Fruit fly (Drosophila melanogaster) whole organism, embryonic: Measurements from ENCODE around the gene Vav.

Source experiments
- BEAF-32 ChIP-seq: fragments of 200-800 bp; sonication (Bioruptor generic); optimal IDR thresholded peaks from 3 replicates; lab custom pipeline; 2017; ENCODE audit warnings: missing biosample characterization, missing genetic modification characterization, mild to moderate bottlenecking, moderate library complexity, missing genetic modification reagents
- BtbVII ChIP-seq: fragments of 200-800 bp; sonication (Bioruptor generic); optimal IDR thresholded peaks from 3 replicates; lab custom pipeline; 2017; ENCODE audit warnings: missing biosample characterization, mild to moderate bottlenecking, missing genetic modification characterization
- CG10565 ChIP-seq: fragments of 200-800 bp; sonication (Bioruptor generic); optimal IDR thresholded peaks from 3 replicates; lab custom pipeline; 2016; ENCODE audit warnings: missing biosample characterization, mild to moderate bottlenecking, missing genetic modification characterization
- CG11504 ChIP-seq: fragments of 200-800 bp; sonication (Bioruptor generic); optimal IDR thresholded peaks from 3 replicates; lab custom pipeline; 2019; ENCODE audit warnings: missing biosample characterization, mild to moderate bottlenecking, missing genetic modification characterization, moderate library complexity
- CG12219 ChIP-seq: fragments of 200-800 bp; sonication (Bioruptor generic); optimal IDR thresholded peaks from 3 replicates; lab custom pipeline; 2018; ENCODE audit warnings: missing biosample characterization, mild to moderate bottlenecking, missing genetic modification characterization
- CG12769 ChIP-seq: fragments of 200-800 bp; sonication (Bioruptor generic); optimal IDR thresholded peaks from 2 replicates; lab custom pipeline; 2019; ENCODE audit warnings: missing biosample characterization, mild to moderate bottlenecking, missing genetic modification characterization, moderate library complexity
- CG14441 ChIP-seq: fragments of 200-800 bp; sonication (Bioruptor generic); IDR thresholded peaks from 2 replicates; pipeline ENCODE4 v1.3.6; 2022; ENCODE audit warnings: missing biosample characterization, missing genetic modification characterization
- CG14965 ChIP-seq: fragments of 200-800 bp; sonication (Bioruptor generic); optimal IDR thresholded peaks from 2 replicates; lab custom pipeline; 2016; ENCODE audit warnings: missing biosample characterization, missing genetic modification characterization, borderline replicate concordance
- CG16863 ChIP-seq: fragments of 200-800 bp; sonication (Bioruptor generic); optimal IDR thresholded peaks from 3 replicates; lab custom pipeline; 2016; ENCODE audit warnings: missing biosample characterization, missing genetic modification characterization
- CG17359 ChIP-seq: fragments of 200-800 bp; sonication (Bioruptor generic); optimal IDR thresholded peaks from 3 replicates; lab custom pipeline; 2018; ENCODE audit warnings: missing biosample characterization, mild to moderate bottlenecking, missing genetic modification characterization, moderate library complexity
- CG17361 ChIP-seq: fragments of 200-800 bp; sonication (Bioruptor generic); IDR thresholded peaks from 3 replicates; pipeline ENCODE4 v1.3.6; 2022; ENCODE audit warnings: missing biosample characterization, missing genetic modification characterization
- CG18262 ChIP-seq: fragments of 200-800 bp; optimal IDR thresholded peaks from 3 replicates; lab custom pipeline; 2019; ENCODE audit warnings: missing biosample characterization, mild to moderate bottlenecking, missing genetic modification characterization, moderate library complexity
- CG18599 ChIP-seq: fragments of 200-800 bp; sonication (Bioruptor generic); optimal IDR thresholded peaks from 3 replicates; lab custom pipeline; 2017; ENCODE audit warnings: missing biosample characterization, missing genetic modification characterization, mild to moderate bottlenecking, moderate library complexity, missing genetic modification reagents
- CG31365 ChIP-seq: fragments of 200-800 bp; sonication (Bioruptor generic); optimal IDR thresholded peaks from 2 replicates; lab custom pipeline; 2018; ENCODE audit warnings: missing biosample characterization, mild to moderate bottlenecking, missing genetic modification characterization
- CG3847 ChIP-seq: fragments of 200-800 bp; sonication (Bioruptor generic); IDR thresholded peaks from 2 replicates; pipeline ENCODE4 v1.3.6; 2022; ENCODE audit warnings: missing biosample characterization, missing genetic modification characterization
- CG4820 ChIP-seq: fragments of 200-800 bp; sonication (Bioruptor generic); optimal IDR thresholded peaks from 3 replicates; lab custom pipeline; 2016; ENCODE audit warnings: missing biosample characterization, missing genetic modification characterization
- CG7271 ChIP-seq: fragments of 200-800 bp; sonication (Bioruptor generic); optimal IDR thresholded peaks from 2 replicates; lab custom pipeline; 2018; ENCODE audit warnings: missing biosample characterization, mild to moderate bottlenecking, missing genetic modification characterization, moderate library complexity
- CG7357 ChIP-seq: fragments of 200-800 bp; sonication (Bioruptor generic); IDR thresholded peaks from 3 replicates; pipeline ENCODE4 v1.3.6; 2022; ENCODE audit warnings: missing biosample characterization, missing genetic modification characterization
- CG7745 ChIP-seq: fragments of 200-800 bp; sonication (Bioruptor generic); optimal IDR thresholded peaks from 2 replicates; lab custom pipeline; 2018; ENCODE audit warnings: missing biosample characterization, mild to moderate bottlenecking, missing genetic modification characterization, moderate library complexity
- CG7839 ChIP-seq: fragments of 200-800 bp; sonication (Bioruptor generic); optimal IDR thresholded peaks from 3 replicates; lab custom pipeline; 2018; ENCODE audit warnings: missing biosample characterization, mild to moderate bottlenecking, missing genetic modification characterization, moderate library complexity
- CG9797 ChIP-seq: fragments of 200-800 bp; sonication (Bioruptor generic); optimal IDR thresholded peaks from 3 replicates; lab custom pipeline; 2018; ENCODE audit warnings: missing biosample characterization, mild to moderate bottlenecking, missing genetic modification characterization
- D19A ChIP-seq: fragments of 200-800 bp; optimal IDR thresholded peaks from 3 replicates; lab custom pipeline; 2019; ENCODE audit warnings: missing biosample characterization, mild to moderate bottlenecking, missing genetic modification characterization, moderate library complexity
- Drgx ChIP-seq: fragments of 200-800 bp; sonication (Bioruptor generic); IDR thresholded peaks from 2 replicates; pipeline ENCODE4 v1.3.6; 2022; ENCODE audit warnings: missing biosample characterization, missing genetic modification characterization
- E2f1 ChIP-seq: fragments of 200-800 bp; sonication (Bioruptor generic); IDR thresholded peaks from 2 replicates; pipeline ENCODE4 v1.3.6; 2022; ENCODE audit warnings: missing biosample characterization, missing genetic modification characterization
- Ets97D ChIP-seq: fragments of 200-800 bp; sonication (Bioruptor generic); optimal IDR thresholded peaks from 3 replicates; lab custom pipeline; 2016; ENCODE audit warnings: missing biosample characterization, missing genetic modification characterization
- Hr51 ChIP-seq, 2 experiments: fragments of 200-800 bp; sonication (Bioruptor generic); optimal IDR thresholded peaks; 2 replicates in 1 of 2; 3 replicates in 1 of 2; lab custom pipeline; 2016 to 2018; ENCODE audit warnings: missing biosample characterization in 2 of 2, missing genetic modification characterization in 2 of 2, mild to moderate bottlenecking in 1 of 2, moderate library complexity in 1 of 2
- Ravus ChIP-seq: fragments of 200-800 bp; sonication (Bioruptor generic); IDR thresholded peaks from 2 replicates; pipeline ENCODE4 v1.3.6; 2022; ENCODE audit warnings: missing biosample characterization, missing genetic modification characterization
- bcd ChIP-seq: fragments of 200-800 bp; sonication (Bioruptor generic); optimal IDR thresholded peaks from 2 replicates; lab custom pipeline; 2017; ENCODE audit warnings: missing biosample characterization, mild to moderate bottlenecking, missing genetic modification characterization
- btn ChIP-seq: fragments of 200-800 bp; sonication (Bioruptor generic); optimal IDR thresholded peaks from 2 replicates; lab custom pipeline; 2016; ENCODE audit warnings: missing biosample characterization, missing genetic modification characterization
- cg ChIP-seq: fragments of 200-800 bp; sonication (Bioruptor generic); optimal IDR thresholded peaks from 3 replicates; lab custom pipeline; 2019; ENCODE audit warnings: missing biosample characterization, mild to moderate bottlenecking, missing genetic modification characterization, moderate library complexity
- chinmo ChIP-seq: fragments of 200-800 bp; sonication (Bioruptor generic); IDR thresholded peaks from 4 replicates; pipeline ENCODE4 v1.3.6; 2022; ENCODE audit warnings: missing biosample characterization, missing genetic modification characterization; ENCODE audit not compliant: partially characterized antibody
- ci ChIP-seq: fragments of 200-800 bp; sonication (Bioruptor generic); IDR thresholded peaks from 3 replicates; pipeline ENCODE4 v1.3.6; 2022; ENCODE audit warnings: missing biosample characterization, missing genetic modification characterization
- corto ChIP-seq: fragments of 200-800 bp; sonication (Bioruptor generic); optimal IDR thresholded peaks from 2 replicates; lab custom pipeline; 2016; ENCODE audit warnings: missing biosample characterization, mild to moderate bottlenecking, missing genetic modification characterization, moderate library complexity
- dan ChIP-seq: fragments of 200-800 bp; sonication (Bioruptor generic); IDR thresholded peaks from 2 replicates; pipeline ENCODE4 v1.3.6; 2022; ENCODE audit warnings: missing biosample characterization, missing genetic modification characterization
- dmrt99B ChIP-seq: fragments of 200-800 bp; sonication (Bioruptor generic); optimal IDR thresholded peaks from 2 replicates; lab custom pipeline; 2018; ENCODE audit warnings: missing biosample characterization, mild to moderate bottlenecking, missing genetic modification characterization, moderate library complexity
- dysf ChIP-seq: fragments of 200-800 bp; sonication (Bioruptor generic); IDR thresholded peaks from 3 replicates; pipeline ENCODE4 v1.3.6; 2022; ENCODE audit warnings: missing biosample characterization, missing genetic modification characterization
- en ChIP-seq: fragments of 200-800 bp; sonication (Bioruptor generic); optimal IDR thresholded peaks from 2 replicates; lab custom pipeline; 2016; ENCODE audit warnings: missing biosample characterization, missing genetic modification characterization
- ewg ChIP-seq: fragments of 200-800 bp; sonication (Bioruptor generic); optimal IDR thresholded peaks from 3 replicates; lab custom pipeline; 2017; ENCODE audit warnings: mild to moderate bottlenecking, missing biosample characterization, missing genetic modification reagents, missing genetic modification characterization
- eyg ChIP-seq: fragments of 200-800 bp; sonication (Bioruptor generic); optimal IDR thresholded peaks from 3 replicates; lab custom pipeline; 2016; ENCODE audit warnings: missing biosample characterization, missing genetic modification characterization
- kni ChIP-seq: fragments of 200-800 bp; sonication (Bioruptor generic); optimal IDR thresholded peaks from 3 replicates; lab custom pipeline; 2017; ENCODE audit warnings: mild to moderate bottlenecking, missing biosample characterization, missing genetic modification reagents, missing genetic modification characterization
- lbe ChIP-seq: fragments of 200-800 bp; sonication (Bioruptor generic); optimal IDR thresholded peaks from 2 replicates; lab custom pipeline; 2016; ENCODE audit warnings: missing biosample characterization, mild to moderate bottlenecking, missing genetic modification characterization
- pfk ChIP-seq: fragments of 200-800 bp; sonication (Bioruptor generic); optimal IDR thresholded peaks from 2 replicates; lab custom pipeline; 2018; ENCODE audit warnings: missing biosample characterization, mild to moderate bottlenecking, missing genetic modification characterization, moderate library complexity
- ro ChIP-seq: fragments of 200-800 bp; sonication (Bioruptor generic); IDR thresholded peaks from 2 replicates; pipeline ENCODE4 v1.3.6; 2022; ENCODE audit warnings: missing biosample characterization, missing genetic modification characterization
- sd ChIP-seq: fragments of 200-800 bp; sonication (Bioruptor generic); optimal IDR thresholded peaks from 3 replicates; lab custom pipeline; 2018; ENCODE audit warnings: missing biosample characterization, mild to moderate bottlenecking, missing genetic modification characterization, moderate library complexity
- tna ChIP-seq: fragments of 200-800 bp; sonication (Bioruptor generic); IDR thresholded peaks from 2 replicates; pipeline ENCODE4 v1.3.6; 2022; ENCODE audit warnings: missing biosample characterization, missing genetic modification characterization; ENCODE audit not compliant: partially characterized antibody
- tx ChIP-seq: fragments of 200-800 bp; sonication (Bioruptor generic); optimal IDR thresholded peaks from 2 replicates; lab custom pipeline; 2016; ENCODE audit warnings: missing biosample characterization, missing genetic modification characterization
- wek ChIP-seq: fragments of 200-800 bp; sonication (Bioruptor generic); optimal IDR thresholded peaks from 3 replicates; lab custom pipeline; 2018; ENCODE audit warnings: missing biosample characterization, mild to moderate bottlenecking, missing genetic modification characterization, moderate library complexity
- z ChIP-seq: fragments of 200-800 bp; sonication (Bioruptor generic); IDR thresholded peaks from 3 replicates; pipeline ENCODE4 v1.3.6; 2022; ENCODE audit warnings: missing biosample characterization, missing genetic modification characterization
- zf30C ChIP-seq: fragments of 200-800 bp; sonication (Bioruptor generic); optimal IDR thresholded peaks from 3 replicates; lab custom pipeline; 2018; ENCODE audit warnings: missing biosample characterization, mild to moderate bottlenecking, missing genetic modification characterization

Gene Vav

DNA sequence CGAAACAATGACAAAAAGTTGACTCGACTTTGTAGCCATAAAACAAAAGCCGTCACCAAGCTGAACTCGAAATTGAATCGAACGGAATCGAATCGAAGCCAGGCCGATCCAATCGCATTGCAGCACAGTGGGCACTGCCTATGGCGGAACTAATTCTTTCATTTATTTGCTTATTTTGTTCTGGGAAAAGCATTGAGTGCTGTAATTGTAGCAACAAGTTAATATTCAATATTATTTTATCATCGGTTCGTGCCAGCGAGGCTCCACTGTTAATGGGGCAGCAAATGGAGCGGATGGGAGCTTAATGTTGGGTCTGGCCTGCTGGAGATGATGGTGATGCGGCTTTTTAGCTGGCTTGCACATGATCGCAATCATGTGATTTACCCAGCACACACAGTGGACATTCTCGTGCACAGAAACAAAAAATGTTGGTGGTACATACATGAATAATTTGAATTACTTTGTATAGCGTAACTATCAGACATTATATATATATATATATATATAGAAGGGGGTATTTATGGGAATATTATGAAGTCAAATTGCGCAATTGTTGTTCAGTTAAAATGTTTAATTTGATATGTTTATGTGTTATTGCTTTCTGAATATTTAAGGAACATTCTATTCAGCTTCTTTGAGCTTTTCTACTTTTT is 27.8 kb downstream of the Vav start (continued):
- peak; percentile 85 for TF ChIP-seq E2f1
- peak; percentile 72 for TF ChIP-seq eyg (GFP tag; lab: Kevin White, UChicago)
- TF ChIP-seq CG4820 (GFP tag; lab: Kevin White, UChicago), result peak; percentile 88
- peak; percentile 91 for TF ChIP-seq CG11504 (tag; lab: Kevin White, UChicago)
- peak; percentile 67 for TF ChIP-seq Ets97D (GFP tag; lab: Kevin White, UChicago)
- no peak for TF ChIP-seq CG7745 (tag; lab: Kevin White, UChicago)
- TF ChIP-seq btn, result peak; percentile 84
- TF ChIP-seq CG18599 (GFP tag; lab: Kevin White, UChicago), result peak; percentile 82
- TF ChIP-seq dan (GFP tag; lab: Robert Waterston, UW), result peak; percentile 49
- TF ChIP-seq corto (GFP tag; lab: Kevin White, UChicago), result peak; percentile 95
- peak; percentile 91 for TF ChIP-seq CG12219
- peak; percentile 25 for TF ChIP-seq CG7271 (tag; lab: Kevin White, UChicago)
- peak; percentile 67 to 91 for TF ChIP-seq Hr51 (GFP tag; optimal IDR thresholded peaks at IDR 0.05; lab: Kevin White, UChicago)
- peak; percentile 79; the same call in 2 of the 3 replicates for TF ChIP-seq CG7357 (GFP tag; lab: Robert Waterston, UW)
- no peak for TF ChIP-seq tna (GFP tag; lab: Robert Waterston, UW)
- TF ChIP-seq kni, result peak; percentile 75
- TF ChIP-seq CG10565 (GFP tag; lab: Kevin White, UChicago), result peak; percentile 59
- TF ChIP-seq en (GFP tag; lab: Kevin White, UChicago), result peak; percentile 75
- peak; percentile 76 for TF ChIP-seq ro
- peak; percentile 94 for TF ChIP-seq CG14441 (GFP tag; lab: Robert Waterston, UW)
- peak; percentile 80 for TF ChIP-seq CG3847 (GFP tag; lab: Robert Waterston, UW)
- TF ChIP-seq lbe, result peak; percentile 96
- peak; percentile 61; the same call in 1 of the 3 replicates for TF ChIP-seq z (GFP tag; lab: Robert Waterston, UW)
- peak; percentile 90 for TF ChIP-seq CG7839 (tag; lab: Kevin White, UChicago)
- peak; percentile 92 for TF ChIP-seq CG12769
- no peak for TF ChIP-seq BEAF-32 (GFP tag; lab: Kevin White, UChicago)
- peak; percentile 85 for TF ChIP-seq CG17361
- TF ChIP-seq wek, result peak; percentile 82
- TF ChIP-seq CG17359 (tag; lab: Kevin White, UChicago), result peak; percentile 94
- TF ChIP-seq Ravus (GFP tag; lab: Robert Waterston, UW), result peak; percentile 58
- TF ChIP-seq dmrt99B (tag; lab: Kevin White, UChicago), result peak; percentile 94
- peak; percentile 97 for TF ChIP-seq Drgx (GFP tag; lab: Robert Waterston, UW)
- TF ChIP-seq CG18262 (tag; lab: Kevin White, UChicago), result peak; percentile 79
- peak; percentile 98 for TF ChIP-seq ci (GFP tag; lab: Robert Waterston, UW)
- TF ChIP-seq D19A, result peak; percentile 78
- TF ChIP-seq pfk (GFP tag; lab: Kevin White, UChicago), result no peak
- TF ChIP-seq zf30C (GFP tag; lab: Kevin White, UChicago), result no peak
- peak; percentile 68 for TF ChIP-seq sd
- peak; percentile 85 for TF ChIP-seq bcd (GFP tag; lab: Kevin White, UChicago)
- TF ChIP-seq CG16863, result peak; percentile 84
- peak; percentile 79 for TF ChIP-seq ewg (GFP tag; lab: Kevin White, UChicago)
- peak; percentile 51 for TF ChIP-seq BtbVII
- peak; percentile 51 for TF ChIP-seq CG14965
- TF ChIP-seq dysf (GFP tag; lab: Robert Waterston, UW), result peak; percentile 92
- peak; percentile 80 for TF ChIP-seq tx (GFP tag; lab: Kevin White, UChicago)
- TF ChIP-seq CG9797 (GFP tag; lab: Kevin White, UChicago), result no peak
- TF ChIP-seq CG31365 (tag; lab: Kevin White, UChicago), result peak; percentile 67
- TF ChIP-seq chinmo (GFP tag; lab: Robert Waterston, UW), result no peak
- TF ChIP-seq cg (GFP tag; lab: Kevin White, UChicago), result no peak
